Worm (Caenorhabditis elegans): ENCODE data around the gene clec-47.

Gene clec-47

ce11 chrV:15148800-15149199 lies 26.8 kb upstream of the clec-47 start, which contains the start of gene T09F5.1:
T09F5.1 (plus strand) TSS chrV:15149100.
- TF ChIP-seq lin-39 (tag; optimal IDR thresholded peaks at IDR 0.05) = no peak
- no peak for TF ChIP-seq nhr-43 (tag; optimal IDR thresholded peaks at IDR 0.05; ENCODE audit: poor library complexity, severe bottlenecking)
- TF ChIP-seq nhr-77 (tag; optimal IDR thresholded peaks at IDR 0.05) = no peak
- TF ChIP-seq ceh-28 (tag; optimal IDR thresholded peaks at IDR 0.05) = no peak
- TF ChIP-seq ceh-9 (tag; optimal IDR thresholded peaks at IDR 0.05) = no peak
- no peak for TF ChIP-seq unc-39 (tag; optimal IDR thresholded peaks at IDR 0.05)
- TF ChIP-seq mml-1 (tag; optimal IDR thresholded peaks at IDR 0.05) = no peak
- no peak for TF ChIP-seq R02D3.7 (tag; optimal IDR thresholded peaks at IDR 0.05)
- no peak for TF ChIP-seq egl-27 (tag; optimal IDR thresholded peaks at IDR 0.05)

- TF ChIP-seq nfya-1 (tag; optimal IDR thresholded peaks at IDR 0.05; ENCODE audit: insufficient read depth) (peak; percentile 58), ama-1 (optimal IDR thresholded peaks at IDR 0.05) (no peak)
Observed at ce11 chrV:15150176-15150575, 25.4 kb upstream of the clec-47 start.

DNA sequence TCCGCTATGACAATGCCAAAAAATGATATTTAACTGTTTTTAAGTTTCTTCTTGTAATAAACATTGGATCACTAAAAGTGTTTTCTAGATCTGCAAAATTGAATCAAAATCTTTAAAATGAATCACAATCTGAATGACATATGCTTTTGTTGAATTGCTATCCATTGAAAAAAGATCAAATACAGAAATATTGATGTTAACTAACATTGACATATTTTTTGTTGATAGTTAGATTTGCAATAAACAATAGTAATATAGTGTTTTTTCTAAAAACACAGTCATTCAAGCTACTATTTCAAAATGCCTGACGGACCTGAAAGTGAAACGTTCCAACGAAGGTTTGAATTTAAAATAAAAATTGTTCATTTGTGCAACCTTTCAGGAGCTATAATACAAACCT lies 24.9 kb upstream of the clec-47 start, which contains the start of gene T09F5.2:
Gene T09F5.2 (plus strand): TSS at position 301 of the 400 bp plus-strand sequence.
- TF ChIP-seq egl-27 (tag; optimal IDR thresholded peaks at IDR 0.05) (no peak), skn-1 (tag; optimal IDR thresholded peaks at IDR 0.05) (no peak), fos-1 (tag; optimal IDR thresholded peaks at IDR 0.05) (no peak), unc-62 (GFP tag; optimal IDR thresholded peaks at IDR 0.05) (no peak)

DNA sequence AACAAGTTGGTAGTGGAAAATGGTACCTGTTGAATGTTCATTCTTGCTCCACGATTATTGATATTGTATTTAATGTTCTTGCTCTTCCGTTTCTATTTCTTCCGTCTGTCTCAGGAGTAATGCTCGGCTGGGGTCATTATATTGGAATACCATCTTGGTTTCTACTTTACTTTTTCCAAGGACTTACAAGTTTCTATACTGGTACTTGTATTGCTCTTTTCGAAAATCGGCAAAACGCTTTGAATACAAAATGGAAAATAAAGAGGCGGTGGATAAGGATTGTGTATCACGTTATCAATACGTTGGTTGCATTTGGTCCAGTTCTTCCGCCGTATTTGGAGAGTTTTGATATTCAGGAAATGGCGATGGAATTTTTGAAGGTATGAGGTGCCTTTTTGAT lies 23.5 kb upstream of the clec-47 start:
- no peak for TF ChIP-seq elt-3 (tag; optimal IDR thresholded peaks at IDR 0.05)
- no peak for TF ChIP-seq fkh-2 (tag; optimal IDR thresholded peaks at IDR 0.05)
- no peak for TF ChIP-seq ztf-11 (tag; optimal IDR thresholded peaks at IDR 0.05)
- TF ChIP-seq hmg-11 (tag; optimal IDR thresholded peaks at IDR 0.05) = no peak
- TF ChIP-seq R02D3.7 (tag; optimal IDR thresholded peaks at IDR 0.05) = no peak
- TF ChIP-seq fos-1 (tag; optimal IDR thresholded peaks at IDR 0.05) = no peak
- no peak for TF ChIP-seq nhr-11 (tag; optimal IDR thresholded peaks at IDR 0.05)
- no peak for TF ChIP-seq elt-1 (tag; optimal IDR thresholded peaks at IDR 0.05)
- no peak for TF ChIP-seq ceh-16 (tag; optimal IDR thresholded peaks at IDR 0.05)
- no peak for TF ChIP-seq ceh-82 (tag; optimal IDR thresholded peaks at IDR 0.05)
- TF ChIP-seq elt-2 (tag; optimal IDR thresholded peaks at IDR 0.05) = no peak
- TF ChIP-seq unc-39 (tag; optimal IDR thresholded peaks at IDR 0.05) = no peak
- TF ChIP-seq mdl-1 (tag; optimal IDR thresholded peaks at IDR 0.05) = no peak

ce11 chrV:15153277-15153676 lies 22.3 kb upstream of the clec-47 start, which contains the start of gene srh-55:
srh-55 (plus strand) TSS chrV:15153577.
- TF ChIP-seq fkh-2 (tag; optimal IDR thresholded peaks at IDR 0.05) (no peak), ztf-11 (tag; optimal IDR thresholded peaks at IDR 0.05) (no peak), nhr-77 (tag; optimal IDR thresholded peaks at IDR 0.05) (no peak), jun-1 (tag; optimal IDR thresholded peaks at IDR 0.05) (no peak), mdl-1 (tag; optimal IDR thresholded peaks at IDR 0.05) (no peak), nhr-237 (tag; optimal IDR thresholded peaks at IDR 0.05) (no peak), ceh-28 (tag; optimal IDR thresholded peaks at IDR 0.05) (no peak), elt-3 (tag; optimal IDR thresholded peaks at IDR 0.05) (no peak)

- TF ChIP-seq elt-2 (tag; optimal IDR thresholded peaks at IDR 0.05) (no peak), pha-4 (tag; optimal IDR thresholded peaks at IDR 0.05) (no peak), unc-62 (GFP tag; optimal IDR thresholded peaks at IDR 0.05) (no peak), mml-1 (tag; optimal IDR thresholded peaks at IDR 0.05) (no peak), elt-1 (tag; optimal IDR thresholded peaks at IDR 0.05) (no peak), nhr-43 (tag; optimal IDR thresholded peaks at IDR 0.05; ENCODE audit: poor library complexity, severe bottlenecking) (no peak), pqm-1 (tag; optimal IDR thresholded peaks at IDR 0.05) (no peak), snpc-4 (tag; optimal IDR thresholded peaks at IDR 0.05) (no peak), tbx-2 (tag; optimal IDR thresholded peaks at IDR 0.05) (no peak), ceh-82 (tag; optimal IDR thresholded peaks at IDR 0.05) (no peak), ceh-28 (tag; optimal IDR thresholded peaks at IDR 0.05) (no peak), fos-1 (tag; optimal IDR thresholded peaks at IDR 0.05) (no peak), fkh-10 (GFP tag; optimal IDR thresholded peaks at IDR 0.05) (no peak), unc-39 (tag; optimal IDR thresholded peaks at IDR 0.05) (no peak), egl-5 (tag; optimal IDR thresholded peaks at IDR 0.05) (no peak), ZK546.5 (tag; optimal IDR thresholded peaks at IDR 0.05) (no peak), aly-2 (tag; optimal IDR thresholded peaks at IDR 0.05) (no peak)
Observed at ce11 chrV:15156504-15156903, 19.1 kb upstream of the clec-47 start.
